Worm (Caenorhabditis elegans): ENCODE results near the gene R11G10.4.

DNA sequence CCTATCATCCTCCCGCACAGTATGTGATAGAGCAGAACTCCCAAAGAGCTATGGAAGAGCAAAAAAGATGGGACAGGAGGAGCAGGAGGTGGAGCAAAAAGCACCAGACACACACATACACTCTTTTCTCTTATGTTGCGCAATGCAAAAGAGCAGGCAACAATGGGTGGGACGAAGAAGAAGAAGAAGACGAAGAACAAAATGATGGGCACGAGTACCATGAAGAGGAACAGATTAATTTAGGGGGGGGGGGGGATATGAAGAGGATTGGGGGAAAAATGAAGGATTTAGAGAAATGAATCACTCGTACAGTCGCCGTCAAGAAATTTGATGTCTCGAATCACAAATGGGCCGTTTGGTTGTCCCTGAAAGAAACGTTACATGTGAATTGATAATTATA lies 5.2 kb downstream of the R11G10.4 start, which contains the start of gene avr-15:
- TF ChIP-seq nhr-25 (tag; optimal IDR thresholded peaks at IDR 0.05) (no peak), unc-39 (tag; optimal IDR thresholded peaks at IDR 0.05) (no peak), mdl-1 (tag; optimal IDR thresholded peaks at IDR 0.05) (no peak), ama-1 (optimal IDR thresholded peaks at IDR 0.05) (no peak), unc-62 (GFP tag; optimal IDR thresholded peaks at IDR 0.05) (no peak), egl-27 (tag; optimal IDR thresholded peaks at IDR 0.05) (no peak), elt-3 (tag; optimal IDR thresholded peaks at IDR 0.05) (no peak)

Measured in whole organism, L2 larva.